Worm (Caenorhabditis elegans) whole organism, L4/young adult: Measurements from ENCODE around the gene T21B10.4.

Source experiments
- W03F9.2 ChIP-seq: fragments of 150-350 bp; optimal IDR thresholded peaks from 2 replicates; lab custom pipeline; 2014; ENCODE audit warnings: missing biosample characterization, missing genetic modification characterization
- dao-5 ChIP-seq: sonication (generic microtip); optimal IDR thresholded peaks from 2 replicates; lab custom pipeline; 2016; ENCODE audit warnings: missing genotype, missing genetic modification characterization, moderate library complexity, missing compliant biosample characterization
- him-1 ChIP-seq: sonication (generic microtip); optimal IDR thresholded peaks from 2 replicates; lab custom pipeline; 2016; ENCODE audit warnings: missing genotype, missing genetic modification reagents, missing genetic modification characterization, missing compliant biosample characterization

T21B10.4 gene

DNA sequence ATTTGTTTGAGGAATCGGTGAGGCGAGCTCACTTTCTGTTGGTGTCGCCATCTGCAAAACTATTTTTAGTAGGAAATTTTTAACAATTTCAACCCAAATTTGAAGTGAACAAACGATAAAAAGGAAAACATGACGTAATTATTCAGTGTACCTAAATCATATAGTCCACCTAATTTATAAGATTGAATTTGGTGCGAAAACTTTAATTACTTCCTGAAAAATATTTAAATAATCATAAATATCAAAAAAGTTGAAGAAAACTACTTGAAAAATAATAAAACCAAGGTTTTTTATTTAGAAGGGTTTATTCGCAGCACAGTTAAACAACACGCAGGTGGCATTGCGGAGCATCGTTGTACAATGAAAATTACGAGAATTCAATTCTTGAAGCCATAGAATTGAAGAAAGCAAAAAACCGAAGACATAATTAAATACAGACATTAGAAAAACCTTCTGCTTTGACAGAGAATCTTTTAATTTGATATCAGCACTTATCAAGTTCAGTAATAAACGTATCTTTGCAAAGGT is 32.9 kb downstream of the T21B10.4 start, which contains the start of gene tomm-40:
tomm-40 (minus strand) TSS at position 51 of the 528 bp plus-strand sequence.
- no peak for TF ChIP-seq dao-5 (tag; lab: Kevin White, UChicago)
- no peak for TF ChIP-seq him-1 (tag; lab: Kevin White, UChicago)
- no peak for TF ChIP-seq W03F9.2 (tag; lab: Kevin White, UChicago)

DNA sequence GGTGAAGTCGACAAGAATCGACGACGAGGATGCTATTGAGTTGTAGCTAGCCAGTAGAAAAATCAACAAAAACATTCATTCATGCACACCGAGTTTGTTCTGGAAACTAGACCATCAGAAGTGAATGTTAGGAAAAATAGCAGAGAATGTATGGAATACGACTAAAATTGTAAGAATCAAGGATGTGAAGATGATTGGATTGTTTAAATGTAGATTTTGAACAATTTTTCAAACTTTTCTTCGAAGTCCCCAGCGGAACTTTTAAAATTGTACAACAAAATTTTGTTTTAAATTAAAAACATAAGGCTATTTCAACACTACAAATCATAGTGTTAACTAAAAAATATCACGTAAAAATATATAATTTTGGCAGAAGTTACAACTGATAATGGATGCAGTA is 42.0 kb downstream of the T21B10.4 start, which contains the start of gene C18E9.7:
C18E9.7 (minus strand) TSS at position 101 of the 400 bp plus-strand sequence.
- TF ChIP-seq dao-5 (tag; lab: Kevin White, UChicago), result no peak
- TF ChIP-seq W03F9.2 (tag; lab: Kevin White, UChicago), result no peak
- TF ChIP-seq him-1 (tag; lab: Kevin White, UChicago), result no peak

DNA sequence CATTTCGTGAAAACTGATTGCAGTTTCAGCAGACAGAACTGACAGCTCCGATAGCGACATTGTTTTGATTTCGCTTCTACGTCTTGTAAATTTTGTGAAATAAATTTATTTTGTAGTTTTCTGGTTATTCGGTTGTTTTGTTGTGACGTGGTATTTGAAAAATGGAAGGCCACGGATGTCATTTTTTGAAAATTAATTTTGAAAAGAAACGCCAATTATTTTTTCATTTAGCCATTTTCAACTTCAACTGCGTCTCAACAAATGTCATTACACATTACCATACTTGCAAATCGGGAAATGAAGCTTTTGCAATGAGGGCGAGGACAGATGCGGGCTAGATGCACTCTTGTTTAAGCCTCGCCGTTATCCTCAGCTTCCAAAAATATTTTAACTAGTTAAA is 47.3 kb downstream of the T21B10.4 start, which contains the start of gene C18E9.8:
C18E9.8 (minus strand) TSS at position 101 of the 400 bp plus-strand sequence.
- TF ChIP-seq him-1 (tag; lab: Kevin White, UChicago) (no peak), dao-5 (tag; lab: Kevin White, UChicago) (no peak), W03F9.2 (tag; lab: Kevin White, UChicago) (no peak)

DNA sequence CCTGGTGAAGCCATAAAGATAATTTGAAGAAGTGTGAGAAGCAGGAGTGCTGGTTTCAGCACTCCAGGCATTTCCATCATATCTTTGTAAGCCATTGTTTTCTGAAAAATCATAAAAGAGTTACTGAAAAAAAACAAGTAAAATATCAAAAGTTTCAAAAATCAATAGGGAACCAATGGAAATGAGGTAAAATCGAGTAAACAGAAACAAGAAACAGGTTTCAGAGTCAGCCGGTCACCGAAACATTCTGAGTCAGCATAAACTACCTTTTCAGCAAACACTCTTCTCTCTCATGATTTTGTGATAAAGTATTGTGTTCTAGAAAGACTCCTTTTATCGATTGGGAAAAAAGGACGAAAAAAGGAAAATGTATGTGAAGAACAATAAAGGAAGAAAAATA is 48.8 kb downstream of the T21B10.4 start, which contains the start of gene C18E9.9:
C18E9.9 (minus strand) TSS at position 101 of the 400 bp plus-strand sequence.
- TF ChIP-seq dao-5 (tag; lab: Kevin White, UChicago), result no peak
- no peak for TF ChIP-seq W03F9.2 (tag; lab: Kevin White, UChicago)
- TF ChIP-seq him-1 (tag; lab: Kevin White, UChicago), result no peak

DNA sequence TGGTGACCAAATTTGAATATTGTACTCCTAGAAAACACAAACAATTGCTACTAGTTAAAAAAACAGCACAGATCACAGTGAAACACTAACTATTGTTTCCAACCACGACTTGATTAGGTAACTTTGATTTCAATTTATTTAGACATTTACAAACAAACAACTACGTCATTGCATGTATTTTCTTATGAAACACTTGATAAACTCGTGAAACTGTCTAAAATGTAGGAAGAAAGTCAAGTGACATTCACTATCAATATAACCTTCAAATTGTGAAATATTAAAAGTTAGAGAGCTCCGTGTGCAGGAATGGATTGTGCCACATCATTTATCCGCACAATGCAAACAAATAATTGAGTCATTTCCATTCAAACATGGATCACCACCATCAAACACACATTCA is 49.6 kb downstream of the T21B10.4 start:
- TF ChIP-seq dao-5 (tag; lab: Kevin White, UChicago) (no peak), him-1 (tag; lab: Kevin White, UChicago) (no peak)

DNA sequence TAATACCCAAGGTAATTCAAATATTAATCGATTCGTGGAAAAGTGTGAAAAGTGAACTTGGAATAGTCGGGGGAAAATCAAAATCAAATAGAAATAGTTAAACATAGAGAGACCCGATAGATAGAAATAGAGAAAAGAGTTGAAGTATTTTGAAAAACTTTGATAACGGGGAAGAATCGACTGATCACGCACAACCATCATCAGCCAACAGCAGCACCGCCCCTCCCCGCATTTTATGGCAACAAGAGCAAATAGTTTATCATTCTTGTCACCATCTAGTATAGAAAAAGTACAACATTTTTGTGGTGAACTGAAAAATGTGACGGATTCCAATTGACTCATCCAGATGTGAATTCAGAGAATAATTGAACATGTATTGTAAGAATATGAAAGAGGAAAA is 50.9 kb downstream of the T21B10.4 start:
- no peak for TF ChIP-seq W03F9.2 (tag; lab: Kevin White, UChicago)
- TF ChIP-seq dao-5 (tag; lab: Kevin White, UChicago), result no peak
- TF ChIP-seq him-1 (tag; lab: Kevin White, UChicago), result no peak
